Worm (Caenorhabditis elegans) whole organism, L1 larva: ENCODE measurements around the gene T28B11.1.
A peak's percentile ranks its signal among the peaks of the same experiment; 100 is the strongest.

Source experiments
- C04F5.9 ChIP-seq: sonication (generic microtip); optimal IDR thresholded peaks from 2 replicates; lab custom pipeline; 2016; ENCODE audit warnings: missing genetic modification characterization, missing compliant biosample characterization
- C16A3.4 ChIP-seq: fragments of 150-350 bp; optimal IDR thresholded peaks from 2 replicates; lab custom pipeline; 2014; ENCODE audit warnings: missing biosample characterization, missing genetic modification characterization
- aha-1 ChIP-seq: fragments of 150-350 bp; optimal IDR thresholded peaks from 2 replicates; lab custom pipeline; 2014; ENCODE audit warnings: missing biosample characterization, missing genetic modification characterization
- alr-1 ChIP-seq: fragments of 200-800 bp; sonication (Bioruptor generic); optimal IDR thresholded peaks from 2 replicates; lab custom pipeline; 2018; ENCODE audit warnings: borderline replicate concordance, mild to moderate bottlenecking, missing genetic modification characterization, missing compliant biosample characterization
- ama-1 ChIP-seq: fragments of 150-350 bp; optimal IDR thresholded peaks from 2 replicates; lab custom pipeline; 2014
- ceh-63 ChIP-seq: fragments of 200-800 bp; sonication (Bioruptor generic); optimal IDR thresholded peaks from 2 replicates; lab custom pipeline; 2018; ENCODE audit warnings: mild to moderate bottlenecking, missing genetic modification characterization, missing compliant biosample characterization
- ceh-88 ChIP-seq: fragments of 200-800 bp; sonication (Bioruptor generic); IDR thresholded peaks from 2 replicates; pipeline ENCODE4 v1.3.6; 2022; ENCODE audit warnings: missing genetic modification characterization, missing compliant biosample characterization
- dpl-1 ChIP-seq, 3 experiments: fragments of 150-350 bp in 2 of 3; sonication (generic microtip) in 1 of 3; optimal IDR thresholded peaks; 2 replicates each; lab custom pipeline; 2014 to 2017; ENCODE audit warnings: missing biosample characterization in 3 of 3, missing genetic modification characterization in 3 of 3, missing genetic modification reagents in 3 of 3
- efl-1 ChIP-seq, 4 experiments: fragments of 150-350 bp; optimal IDR thresholded peaks in 3 of 4; peaks in 1 of 4; 1 replicate in 1 of 4; 2 replicates in 3 of 4; lab custom pipeline; 2014; ENCODE audit warnings: missing biosample characterization in 2 of 4, missing genetic modification characterization in 2 of 4, missing genetic modification reagents in 2 of 4
- egl-13 ChIP-seq: sonication (generic microtip); optimal IDR thresholded peaks from 2 replicates; lab custom pipeline; 2016; ENCODE audit warnings: missing genotype, missing genetic modification reagents, missing genetic modification characterization, missing compliant biosample characterization
- egl-27 ChIP-seq, 2 experiments: fragments of 150-350 bp in 1 of 2; sonication (generic microtip); optimal IDR thresholded peaks; 3 replicates each; lab custom pipeline; 2017 to 2018; ENCODE audit warnings: missing biosample characterization in 2 of 2, missing genetic modification characterization in 2 of 2, missing genetic modification reagents in 2 of 2
- elt-2 ChIP-seq: sonication (generic microtip); optimal IDR thresholded peaks from 2 replicates; lab custom pipeline; 2016; ENCODE audit warnings: missing genetic modification characterization, mild to moderate bottlenecking, inconsistent platforms, missing compliant biosample characterization, missing genetic modification reagents
- elt-3 ChIP-seq, 6 experiments: fragments of 150-350 bp in 1 of 6; sonication (generic microtip); optimal IDR thresholded peaks; 2 replicates each; lab custom pipeline; 2017 to 2018; ENCODE audit warnings: missing biosample characterization in 6 of 6, missing genetic modification characterization in 6 of 6, inconsistent platforms in 1 of 6
- ets-5 ChIP-seq: fragments of 200-800 bp; sonication (Bioruptor generic); IDR thresholded peaks from 2 replicates; pipeline ENCODE4 v1.3.6; 2022; ENCODE audit warnings: missing genetic modification characterization, missing compliant biosample characterization
- fos-1 ChIP-seq: fragments of 150-350 bp; optimal IDR thresholded peaks from 2 replicates; lab custom pipeline; 2014; ENCODE audit warnings: missing biosample characterization, missing genetic modification characterization
- hlh-17 ChIP-seq: fragments of 200-800 bp; sonication (Bioruptor generic); optimal IDR thresholded peaks from 2 replicates; lab custom pipeline; 2018; ENCODE audit warnings: missing genetic modification characterization, mild to moderate bottlenecking, missing compliant biosample characterization, moderate library complexity, borderline replicate concordance
- hpl-2 ChIP-seq: fragments of 150-350 bp; optimal IDR thresholded peaks from 2 replicates; lab custom pipeline; 2014; ENCODE audit warnings: missing biosample characterization, missing genetic modification reagents, missing genetic modification characterization
- isw-1 ChIP-seq: fragments of 200-800 bp; sonication (Bioruptor generic); IDR thresholded peaks from 2 replicates; pipeline ENCODE4 v1.3.6; 2022; ENCODE audit warnings: missing genetic modification characterization, missing compliant biosample characterization
- jun-1 ChIP-seq: fragments of 150-350 bp; optimal IDR thresholded peaks from 2 replicates; lab custom pipeline; 2014; ENCODE audit warnings: missing biosample characterization, missing genetic modification reagents, missing genetic modification characterization
- lin-13 ChIP-seq: fragments of 150-350 bp; optimal IDR thresholded peaks from 2 replicates; lab custom pipeline; 2014; ENCODE audit warnings: missing biosample characterization, missing genetic modification reagents, missing genetic modification characterization
- lin-14 ChIP-seq: fragments of 200-800 bp; sonication (Bioruptor generic); optimal IDR thresholded peaks from 2 replicates; lab custom pipeline; 2018; ENCODE audit warnings: mild to moderate bottlenecking, missing genetic modification characterization, moderate library complexity, missing compliant biosample characterization
- lin-15B ChIP-seq: fragments of 150-350 bp; sonication (generic microtip); optimal IDR thresholded peaks from 3 replicates; lab custom pipeline; 2014; ENCODE audit warnings: missing biosample characterization, missing genetic modification characterization
- lin-35 ChIP-seq, 2 experiments: fragments of 150-350 bp; optimal IDR thresholded peaks; 2 replicates each; lab custom pipeline; 2014; ENCODE audit warnings: missing biosample characterization in 2 of 2, missing genetic modification characterization in 2 of 2, missing genetic modification reagents in 2 of 2
- lin-39 ChIP-seq: fragments of 150-350 bp; optimal IDR thresholded peaks from 2 replicates; lab custom pipeline; 2014; ENCODE audit warnings: missing biosample characterization, missing genetic modification reagents, missing genetic modification characterization
- lir-3 ChIP-seq: sonication (generic microtip); optimal IDR thresholded peaks from 2 replicates; lab custom pipeline; 2016; ENCODE audit warnings: mild to moderate bottlenecking, missing genetic modification characterization, moderate library complexity, missing compliant biosample characterization; ENCODE audit not compliant: poor library complexity
- lsy-2 ChIP-seq, 2 experiments: fragments of 150-350 bp; optimal IDR thresholded peaks; 2 replicates each; lab custom pipeline; 2014; ENCODE audit warnings: missing biosample characterization in 2 of 2, missing genetic modification characterization in 2 of 2
- mab-9 ChIP-seq: fragments of 200-800 bp; sonication (Bioruptor generic); IDR thresholded peaks from 2 replicates; pipeline ENCODE4 v1.3.6; 2022; ENCODE audit warnings: missing genetic modification reagents, missing genetic modification characterization, missing compliant biosample characterization
- mep-1 ChIP-seq: fragments of 150-350 bp; optimal IDR thresholded peaks from 2 replicates; lab custom pipeline; 2014; ENCODE audit warnings: missing biosample characterization, missing genetic modification characterization
- nhr-12 ChIP-seq: sonication (generic microtip); optimal IDR thresholded peaks from 2 replicates; lab custom pipeline; 2017; ENCODE audit warnings: missing biosample characterization, missing genetic modification characterization
- nhr-20 ChIP-seq: sonication (generic microtip); optimal IDR thresholded peaks from 2 replicates; lab custom pipeline; 2016; ENCODE audit warnings: mild to moderate bottlenecking, missing genetic modification characterization, missing compliant biosample characterization
- nhr-237 ChIP-seq: fragments of 150-350 bp; optimal IDR thresholded peaks from 2 replicates; lab custom pipeline; 2014; ENCODE audit warnings: missing biosample characterization, missing genetic modification characterization
- nhr-28 ChIP-seq: fragments of 150-350 bp; optimal IDR thresholded peaks from 2 replicates; lab custom pipeline; 2014; ENCODE audit warnings: missing biosample characterization, missing genetic modification characterization
- nhr-47 ChIP-seq: sonication (generic microtip); optimal IDR thresholded peaks from 2 replicates; lab custom pipeline; 2016; ENCODE audit warnings: mild to moderate bottlenecking, missing genetic modification characterization, moderate library complexity, missing compliant biosample characterization
- nhr-71 ChIP-seq: sonication (generic microtip); optimal IDR thresholded peaks from 2 replicates; lab custom pipeline; 2016; ENCODE audit warnings: mild to moderate bottlenecking, missing genetic modification characterization, moderate library complexity, missing compliant biosample characterization
- nhr-76 ChIP-seq: sonication (generic microtip); optimal IDR thresholded peaks from 2 replicates; lab custom pipeline; 2017; ENCODE audit warnings: missing biosample characterization, missing genetic modification characterization
- nhr-84 ChIP-seq: sonication (generic microtip); optimal IDR thresholded peaks from 2 replicates; lab custom pipeline; 2017; ENCODE audit warnings: missing biosample characterization, missing genetic modification characterization
- nhr-85 ChIP-seq: sonication (generic microtip); peaks from one replicate; lab custom pipeline; 2016; ENCODE audit warnings: missing genetic modification characterization, inconsistent platforms, missing compliant biosample characterization
- snu-23 ChIP-seq: sonication (generic microtip); optimal IDR thresholded peaks from 2 replicates; lab custom pipeline; 2016; ENCODE audit warnings: missing genetic modification characterization, missing compliant biosample characterization
- sox-4 ChIP-seq: sonication (generic microtip); optimal IDR thresholded peaks from 2 replicates; lab custom pipeline; 2016; ENCODE audit warnings: missing genetic modification characterization, missing compliant biosample characterization
- sptf-1 ChIP-seq: fragments of 150-350 bp; optimal IDR thresholded peaks from 2 replicates; lab custom pipeline; 2014; ENCODE audit warnings: missing biosample characterization, missing genetic modification characterization
- sup-37 ChIP-seq: fragments of 200-800 bp; sonication (Bioruptor generic); optimal IDR thresholded peaks from 2 replicates; lab custom pipeline; 2018; ENCODE audit warnings: mild to moderate bottlenecking, missing genetic modification characterization, missing compliant biosample characterization
- swsn-7 ChIP-seq: sonication (generic microtip); optimal IDR thresholded peaks from 2 replicates; lab custom pipeline; 2016; ENCODE audit warnings: missing genetic modification characterization, missing compliant biosample characterization
- tbx-2 ChIP-seq: sonication (generic microtip); optimal IDR thresholded peaks from 2 replicates; lab custom pipeline; 2016; ENCODE audit warnings: missing genetic modification characterization, missing compliant biosample characterization
- tlp-1 ChIP-seq: fragments of 150-350 bp; optimal IDR thresholded peaks from 2 replicates; lab custom pipeline; 2014; ENCODE audit warnings: missing biosample characterization, missing genetic modification characterization
- unc-86 ChIP-seq: sonication (generic microtip); optimal IDR thresholded peaks from 2 replicates; lab custom pipeline; 2016; ENCODE audit warnings: missing genetic modification characterization, missing compliant biosample characterization
- unc-98 ChIP-seq: fragments of 200-800 bp; sonication (Bioruptor generic); IDR thresholded peaks from 2 replicates; pipeline ENCODE4 v1.3.6; 2022; ENCODE audit warnings: missing genetic modification characterization, missing compliant biosample characterization
- zip-4 ChIP-seq: fragments of 200-800 bp; sonication (Bioruptor generic); optimal IDR thresholded peaks from 2 replicates; lab custom pipeline; 2018; ENCODE audit warnings: mild to moderate bottlenecking, missing genetic modification characterization, moderate library complexity, missing compliant biosample characterization
- ztf-4 ChIP-seq: fragments of 150-350 bp; optimal IDR thresholded peaks from 2 replicates; lab custom pipeline; 2014; ENCODE audit warnings: missing biosample characterization, missing genetic modification characterization

The T28B11.1 gene

DNA sequence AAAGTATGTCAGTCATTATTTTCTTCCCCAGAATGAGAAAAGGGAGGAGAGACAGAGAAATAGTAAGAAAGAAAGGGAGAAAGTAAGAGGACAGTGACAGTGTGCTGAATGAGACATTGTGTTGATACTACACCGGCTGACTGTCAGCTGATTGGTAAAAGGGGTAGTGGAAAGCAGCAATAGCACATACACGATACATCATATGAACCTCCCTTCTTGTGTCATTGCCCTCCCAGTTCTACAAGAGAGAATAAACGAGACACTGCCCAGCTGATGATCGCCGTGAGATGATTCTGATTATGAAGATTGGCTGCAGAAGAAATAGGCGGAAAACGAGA is 12.4 kb downstream of the T28B11.1 start (continued):
- TF ChIP-seq nhr-71 (tag; lab: Kevin White, UChicago) (peak; percentile 92), nhr-85 (tag; lab: Kevin White, UChicago) (peak; percentile 99), lsy-2 (tag; optimal IDR thresholded peaks at IDR 0.05; lab: Kevin White, UChicago) (peak; percentile 50 to 90), ceh-88 (no peak), lin-39 (tag; lab: Kevin White, UChicago) (peak; percentile 20), mep-1 (tag; lab: Kevin White, UChicago) (peak; percentile 59), egl-27 (tag; optimal IDR thresholded peaks at IDR 0.05; lab: Kevin White, UChicago) (no peak), lin-15B (tag; lab: Kevin White, UChicago) (no peak), hpl-2 (GFP tag; lab: Kevin White, UChicago) (peak; percentile 59), dpl-1 (GFP tag; optimal IDR thresholded peaks at IDR 0.05; lab: Kevin White, UChicago) (peak; percentile 29 to 63 (median 30)), C04F5.9 (tag; lab: Kevin White, UChicago) (no peak), nhr-76 (tag; lab: Kevin White, UChicago) (no peak), lin-35 (GFP tag; optimal IDR thresholded peaks at IDR 0.05; lab: Kevin White, UChicago) (peak; percentile 49 to 89), unc-98 (GFP tag; lab: Robert Waterston, UW) (no peak), swsn-7 (tag; lab: Kevin White, UChicago) (peak; percentile 50), nhr-47 (tag; lab: Kevin White, UChicago) (peak; percentile 67), nhr-20 (tag; lab: Kevin White, UChicago) (peak; percentile 96), snu-23 (peak; percentile 85), ceh-63 (GFP tag; lab: Kevin White, UChicago) (no peak), unc-86 (tag; lab: Kevin White, UChicago) (no peak), nhr-12 (tag; lab: Kevin White, UChicago) (no peak), sup-37 (GFP tag; lab: Kevin White, UChicago) (no peak), fos-1 (tag; lab: Kevin White, UChicago) (no peak), tlp-1 (no peak), aha-1 (tag; lab: Kevin White, UChicago) (peak; percentile 32), nhr-28 (no peak), ztf-4 (tag; lab: Kevin White, UChicago) (peak; percentile 46), sox-4 (tag; lab: Kevin White, UChicago) (peak; percentile 72), efl-1 (optimal IDR thresholded peaks at IDR 0.05; lab: Kevin White, UChicago) (peak; percentile 35 to 44), efl-1 (GFP tag; optimal IDR thresholded peaks at IDR 0.05 in 1 of 2; lab: Kevin White, UChicago) (peak; percentile 37 to 94), elt-2 (peak; percentile 53), sptf-1 (tag; lab: Kevin White, UChicago) (no peak), nhr-84 (no peak), C16A3.4 (tag; lab: Kevin White, UChicago) (peak; percentile 85)

DNA sequence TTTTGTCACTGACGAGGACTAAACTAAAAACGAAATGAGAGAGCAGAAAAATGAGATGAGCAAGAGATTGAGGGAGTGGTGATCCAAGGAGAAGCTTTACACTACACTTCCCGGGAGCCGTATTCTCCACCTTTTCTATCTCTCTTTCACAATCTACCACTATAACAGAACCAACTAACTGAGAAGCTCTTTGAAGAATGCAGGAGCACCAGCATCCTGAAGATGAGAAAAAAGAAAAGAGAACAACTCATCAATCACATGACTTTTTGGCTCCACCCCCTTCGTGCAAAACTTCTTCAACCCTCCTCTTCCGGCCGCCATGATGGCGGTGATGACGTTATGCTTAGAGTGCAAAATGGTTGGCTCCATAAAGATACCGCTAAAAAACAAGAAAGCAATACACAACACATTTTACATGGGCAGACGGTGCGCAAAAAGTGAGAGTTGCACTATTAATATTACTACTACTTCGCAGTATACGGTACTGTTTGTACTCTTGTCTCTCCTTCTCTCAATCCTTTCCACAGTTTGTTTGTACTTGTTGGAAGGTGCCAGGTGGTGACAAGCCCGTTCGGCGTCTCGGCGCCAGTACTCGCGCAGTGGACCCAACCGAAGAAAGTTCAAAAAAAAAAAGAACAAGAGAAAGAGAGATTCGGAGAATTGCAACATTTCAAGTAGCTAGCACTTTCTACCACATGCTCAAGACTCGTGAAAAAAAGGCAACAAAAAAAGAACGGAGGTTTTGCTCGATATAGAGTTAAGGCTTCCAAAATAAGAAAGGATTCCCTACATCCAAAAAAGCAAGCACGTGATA is 13.0 kb downstream of the T28B11.1 start:
- TF ChIP-seq nhr-12 (tag; lab: Kevin White, UChicago) (no peak), alr-1 (tag; lab: Kevin White, UChicago) (no peak), lin-13 (GFP tag; lab: Kevin White, UChicago) (no peak), C16A3.4 (tag; lab: Kevin White, UChicago) (peak; percentile 31), lin-14 (GFP tag; lab: Kevin White, UChicago) (peak; percentile 64), nhr-85 (tag; lab: Kevin White, UChicago) (no peak), unc-98 (GFP tag; lab: Robert Waterston, UW) (no peak), efl-1 (optimal IDR thresholded peaks at IDR 0.05; lab: Kevin White, UChicago) (no peak), efl-1 (GFP tag; optimal IDR thresholded peaks at IDR 0.05 in 1 of 2; lab: Kevin White, UChicago) (peak in 1 of 2 experiments; percentile 59), sox-4 (tag; lab: Kevin White, UChicago) (no peak), tlp-1 (no peak), jun-1 (tag; lab: Kevin White, UChicago) (no peak), mep-1 (tag; lab: Kevin White, UChicago) (no peak), aha-1 (tag; lab: Kevin White, UChicago) (no peak), zip-4 (GFP tag; lab: Kevin White, UChicago) (no peak), isw-1 (GFP tag; lab: Robert Waterston, UW) (no peak), unc-86 (tag; lab: Kevin White, UChicago) (no peak), elt-3 (tag; optimal IDR thresholded peaks at IDR 0.05; lab: Kevin White, UChicago) (no peak), nhr-237 (tag; lab: Kevin White, UChicago) (no peak), hlh-17 (GFP tag; lab: Kevin White, UChicago) (no peak), sptf-1 (tag; lab: Kevin White, UChicago) (no peak), lir-3 (tag; lab: Kevin White, UChicago) (no peak), ets-5 (no peak), tbx-2 (tag; lab: Kevin White, UChicago) (no peak), nhr-20 (tag; lab: Kevin White, UChicago) (no peak), ceh-88 (no peak), egl-13 (tag; lab: Kevin White, UChicago) (peak; percentile 31), fos-1 (tag; lab: Kevin White, UChicago) (no peak), ama-1 (peak; percentile 16), mab-9 (GFP tag; lab: Robert Waterston, UW) (no peak)
